Worm (Caenorhabditis elegans) whole organism, L4 larva: ENCODE results near the gene F10E9.7.

Experiments
- R02D3.7 ChIP-seq: fragments of 150-350 bp; sonication (generic microtip); optimal IDR thresholded peaks from 3 replicates; lab custom pipeline; 2014; ENCODE audit warnings: missing biosample characterization, missing genetic modification characterization
- ama-1 ChIP-seq: fragments of 150-350 bp; optimal IDR thresholded peaks from 2 replicates; lab custom pipeline; 2014; ENCODE audit warnings: inconsistent platforms, mixed read lengths
- ceh-20 ChIP-seq: fragments of 200-800 bp; sonication (Bioruptor generic); IDR thresholded peaks from 2 replicates; pipeline ENCODE4 v1.3.6; 2022; ENCODE audit warnings: missing genetic modification reagents, missing genetic modification characterization, missing compliant biosample characterization
- ceh-62 ChIP-seq: sonication (generic microtip); optimal IDR thresholded peaks from 2 replicates; lab custom pipeline; 2017; ENCODE audit warnings: missing biosample characterization, missing genetic modification characterization
- dpl-1 ChIP-seq: fragments of 150-350 bp; optimal IDR thresholded peaks from 2 replicates; lab custom pipeline; 2014; ENCODE audit warnings: missing biosample characterization, missing genetic modification reagents, missing genetic modification characterization
- dve-1 ChIP-seq: sonication (generic microtip); optimal IDR thresholded peaks from 2 replicates; lab custom pipeline; 2017; ENCODE audit warnings: antibody characterized with exemption, mild to moderate bottlenecking, missing genetic modification characterization, missing compliant biosample characterization; ENCODE audit not compliant: insufficient read depth
- fkh-10 ChIP-seq: fragments of 150-350 bp; optimal IDR thresholded peaks from 2 replicates; lab custom pipeline; 2014; ENCODE audit warnings: missing biosample characterization, missing genetic modification reagents, missing genetic modification characterization
- fos-1 ChIP-seq: fragments of 150-350 bp; optimal IDR thresholded peaks from 2 replicates; lab custom pipeline; 2014; ENCODE audit warnings: missing biosample characterization, missing genetic modification characterization
- nhr-28 ChIP-seq: fragments of 150-350 bp; optimal IDR thresholded peaks from 2 replicates; lab custom pipeline; 2014; ENCODE audit warnings: missing biosample characterization, missing genetic modification characterization
- nhr-48 ChIP-seq: sonication (generic microtip); optimal IDR thresholded peaks from 2 replicates; lab custom pipeline; 2016; ENCODE audit warnings: mild to moderate bottlenecking, missing genetic modification characterization, missing compliant biosample characterization
- nhr-76 ChIP-seq: fragments of 150-350 bp; optimal IDR thresholded peaks from 2 replicates; lab custom pipeline; 2014; ENCODE audit warnings: missing biosample characterization, missing genetic modification characterization
- skn-1 ChIP-seq: fragments of 150-350 bp; optimal IDR thresholded peaks from 2 replicates; lab custom pipeline; 2014; ENCODE audit warnings: missing biosample characterization, missing genetic modification characterization
- zag-1 ChIP-seq: fragments of 150-350 bp; optimal IDR thresholded peaks from 2 replicates; lab custom pipeline; 2014; ENCODE audit warnings: missing biosample characterization, missing genetic modification characterization

DNA sequence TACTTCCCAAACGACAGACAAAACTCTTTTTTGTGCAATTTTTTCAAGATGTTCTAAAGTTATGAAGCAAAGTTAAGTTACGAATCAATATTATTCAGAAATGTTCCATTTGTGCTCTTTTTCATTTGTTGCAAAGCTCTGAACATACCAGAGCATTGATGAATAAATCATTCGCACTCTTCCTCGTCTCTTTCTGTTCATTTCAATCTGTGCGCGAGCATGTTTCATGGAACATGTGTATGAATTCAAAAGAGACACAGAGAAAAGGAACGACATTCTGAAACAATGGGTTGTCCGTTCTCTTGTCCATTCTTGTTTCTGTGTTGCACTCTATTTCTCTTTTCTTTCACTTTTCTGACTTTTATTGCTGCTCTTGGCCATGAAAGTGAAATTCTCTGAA is 26.9 kb downstream of the F10E9.7 start:
- TF ChIP-seq ceh-62 (tag; lab: Kevin White, UChicago) (no peak), ceh-20 (GFP tag; lab: Robert Waterston, UW) (no peak), dpl-1 (GFP tag; lab: Kevin White, UChicago) (no peak), zag-1 (tag; lab: Kevin White, UChicago) (no peak), nhr-28 (tag; lab: Kevin White, UChicago) (no peak), ama-1 (lab: Kevin White, UChicago) (no peak), nhr-48 (tag; lab: Kevin White, UChicago) (no peak), fos-1 (tag; lab: Kevin White, UChicago) (no peak), R02D3.7 (no peak), dve-1 (no peak), nhr-76 (tag; lab: Kevin White, UChicago) (no peak), skn-1 (tag; lab: Kevin White, UChicago) (no peak), fkh-10 (no peak)
